Worm (Caenorhabditis elegans): Measurements from ENCODE around the gene F19G12.9.
A peak's percentile ranks its signal among the peaks of the same experiment; 100 is the strongest.

F19G12.9 gene

DNA sequence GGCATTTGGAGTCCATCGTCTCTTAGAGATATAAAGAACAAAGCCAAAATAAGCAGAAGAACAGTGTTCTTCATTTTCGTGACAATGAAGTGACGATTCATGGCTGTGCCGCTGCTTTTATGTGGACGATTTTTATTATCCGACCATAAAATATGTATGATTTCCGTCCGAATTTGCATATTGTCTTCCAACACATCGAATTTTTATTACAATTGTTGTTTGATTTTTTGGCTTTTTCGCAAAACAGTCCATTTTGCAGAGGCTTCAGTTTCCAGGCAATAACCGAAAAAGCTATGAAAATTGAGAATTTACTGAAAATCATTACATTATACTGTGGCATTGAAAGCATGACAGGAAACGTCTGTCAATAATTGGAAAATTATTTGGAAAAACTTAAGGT lies 34.5 kb upstream of the F19G12.9 start, which contains the start of gene F56C3.8:
TSS of gene F56C3.8 (minus strand) at position 101 of the 400 bp plus-strand sequence.
- TF ChIP-seq mbf-1 (tag; optimal IDR thresholded peaks at IDR 0.05) = no peak
- TF ChIP-seq aly-2 (tag; optimal IDR thresholded peaks at IDR 0.05) = no peak
- TF ChIP-seq sma-3 (GFP tag; optimal IDR thresholded peaks at IDR 0.05) = no peak
- TF ChIP-seq lin-11 (tag; optimal IDR thresholded peaks at IDR 0.05) = no peak
- no peak for TF ChIP-seq mdl-1 (tag; optimal IDR thresholded peaks at IDR 0.05)
- TF ChIP-seq nhr-11 (tag; optimal IDR thresholded peaks at IDR 0.05) = no peak
- TF ChIP-seq R02D3.7 (tag; optimal IDR thresholded peaks at IDR 0.05) = no peak
- no peak for TF ChIP-seq nhr-77 (tag; optimal IDR thresholded peaks at IDR 0.05)
- TF ChIP-seq peb-1 (tag; optimal IDR thresholded peaks at IDR 0.05) = no peak
- no peak for TF ChIP-seq ztf-1 (GFP tag; conservative IDR thresholded peaks at IDR 0.05)
- TF ChIP-seq ceh-16 (tag; optimal IDR thresholded peaks at IDR 0.05) = no peak
- no peak for TF ChIP-seq blmp-1 (tag; optimal IDR thresholded peaks at IDR 0.05; ENCODE audit: insufficient read depth)

DNA sequence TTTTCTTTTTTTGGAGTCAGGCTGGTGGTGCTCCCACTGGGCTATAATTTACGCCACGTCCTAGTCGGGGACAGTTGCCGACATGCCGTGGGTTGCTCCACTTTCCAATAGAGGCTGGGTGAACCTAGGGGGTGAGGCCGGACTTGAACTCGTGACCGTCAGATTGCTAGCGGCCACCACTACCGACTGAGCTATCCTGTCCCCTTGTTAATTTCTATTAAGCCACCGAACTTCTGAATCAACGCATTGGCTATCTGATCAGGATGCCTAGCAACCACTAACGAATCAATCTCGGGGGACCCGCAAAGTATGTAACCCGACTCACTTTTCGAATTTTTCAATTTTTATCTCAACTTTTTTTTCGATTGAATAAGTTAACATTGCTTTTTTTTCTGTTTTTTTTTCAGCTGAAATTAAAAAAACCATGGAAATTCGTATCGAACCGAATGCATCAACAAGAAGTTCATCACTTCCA lies 32.1 kb upstream of the F19G12.9 start, which contains the start of gene F56C3.1:
TSS of gene F56C3.1 (plus strand) at position 425 of the 475 bp plus-strand sequence.
- TF ChIP-seq dmd-4 (tag; optimal IDR thresholded peaks at IDR 0.05) (no peak), mdl-1 (tag; optimal IDR thresholded peaks at IDR 0.05) (no peak)

DNA sequence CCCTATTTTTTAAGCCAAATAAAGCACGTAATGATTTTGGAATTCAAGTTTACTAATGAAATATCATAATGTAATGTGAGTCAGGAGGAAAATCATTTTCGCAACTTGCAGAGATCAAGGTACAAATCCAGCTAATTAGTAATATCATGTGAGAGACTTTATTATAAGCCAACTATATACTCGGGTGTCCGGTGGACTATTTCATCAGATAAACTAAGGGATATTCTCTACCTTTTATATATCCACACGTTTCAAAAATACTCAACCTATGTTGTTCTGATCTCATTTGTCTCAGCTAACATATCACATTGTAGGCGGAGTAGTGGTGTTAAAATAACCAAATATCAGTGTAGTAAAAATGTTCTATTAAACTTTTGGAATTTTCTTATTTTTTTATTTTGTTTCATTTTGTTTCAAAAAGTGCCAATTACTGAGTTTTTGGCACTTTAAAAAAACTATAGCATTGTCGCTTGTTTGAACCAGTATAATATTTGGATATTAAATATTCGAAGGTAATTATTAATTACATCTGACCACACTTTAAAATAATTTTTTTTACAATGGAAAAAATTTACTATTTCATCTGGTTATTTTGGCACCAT lies 29.5 kb upstream of the F19G12.9 start:
- peak; percentile 66 for TF ChIP-seq mab-5 (tag; optimal IDR thresholded peaks at IDR 0.05)
- TF ChIP-seq F13H6.1 (tag; optimal IDR thresholded peaks at IDR 0.05) = peak; percentile 85
- peak; percentile 66 for TF ChIP-seq nhr-12 (tag; optimal IDR thresholded peaks at IDR 0.05)
- peak; percentile 92 for TF ChIP-seq nhr-237 (tag; optimal IDR thresholded peaks at IDR 0.05)
- TF ChIP-seq ceh-16 (tag; optimal IDR thresholded peaks at IDR 0.05) = peak; percentile 80
- no peak for TF ChIP-seq ama-1 (optimal IDR thresholded peaks at IDR 0.05)
- TF ChIP-seq ztf-1 (GFP tag; conservative IDR thresholded peaks at IDR 0.05) = no peak
- peak; percentile 95 for TF ChIP-seq nhr-6 (tag; optimal IDR thresholded peaks at IDR 0.05)
- no peak for TF ChIP-seq peb-1 (tag; optimal IDR thresholded peaks at IDR 0.05)
- peak; percentile 91 for TF ChIP-seq skn-1 (tag; optimal IDR thresholded peaks at IDR 0.05)
- peak; percentile 87 for TF ChIP-seq gmeb-1 (tag; optimal IDR thresholded peaks at IDR 0.05)
- TF ChIP-seq nhr-25 (tag; optimal IDR thresholded peaks at IDR 0.05) = peak; percentile 95
- peak; percentile 46 for TF ChIP-seq ZK546.5 (tag; optimal IDR thresholded peaks at IDR 0.05)
- TF ChIP-seq aly-2 (tag; optimal IDR thresholded peaks at IDR 0.05) = peak; percentile 59
- peak; percentile 87 for TF ChIP-seq nhr-77 (tag; optimal IDR thresholded peaks at IDR 0.05)
- peak; percentile 34 for TF ChIP-seq snpc-4 (tag; optimal IDR thresholded peaks at IDR 0.05)
- peak; percentile 38 for TF ChIP-seq nhr-11 (tag; optimal IDR thresholded peaks at IDR 0.05)
- TF ChIP-seq elt-3 (tag; optimal IDR thresholded peaks at IDR 0.05) = no peak
- peak; percentile 96 for TF ChIP-seq crh-2 (tag; optimal IDR thresholded peaks at IDR 0.05)
- TF ChIP-seq lsy-2 (tag; optimal IDR thresholded peaks at IDR 0.05) = peak; percentile 83 to 93
- TF ChIP-seq R02D3.7 (tag; optimal IDR thresholded peaks at IDR 0.05) = peak; percentile 45
- no peak for TF ChIP-seq ztf-11 (tag; optimal IDR thresholded peaks at IDR 0.05)
- peak; percentile 93 for TF ChIP-seq lin-13 (GFP tag; optimal IDR thresholded peaks at IDR 0.05)
- TF ChIP-seq sma-3 (GFP tag; optimal IDR thresholded peaks at IDR 0.05) = peak; percentile 94
- TF ChIP-seq fos-1 (tag; optimal IDR thresholded peaks at IDR 0.05) = peak; percentile 96
- peak; percentile 89 for TF ChIP-seq sma-9 (GFP tag; optimal IDR thresholded peaks at IDR 0.05)
- TF ChIP-seq sma-9 (tag; optimal IDR thresholded peaks at IDR 0.05) = no peak
- peak; percentile 59 for TF ChIP-seq zag-1 (tag; optimal IDR thresholded peaks at IDR 0.05)
- TF ChIP-seq alr-1 (tag; optimal IDR thresholded peaks at IDR 0.05) = no peak
- TF ChIP-seq nhr-21 (tag; optimal IDR thresholded peaks at IDR 0.05) = peak; percentile 99
- peak; percentile 88 for TF ChIP-seq ztf-4 (tag; optimal IDR thresholded peaks at IDR 0.05)
- TF ChIP-seq lin-39 (tag; optimal IDR thresholded peaks at IDR 0.05) = no peak
- peak; percentile 87 for TF ChIP-seq ceh-82 (tag; optimal IDR thresholded peaks at IDR 0.05)
- no peak for TF ChIP-seq elt-1 (tag; optimal IDR thresholded peaks at IDR 0.05)
- TF ChIP-seq nhr-10 (tag; optimal IDR thresholded peaks at IDR 0.05) = peak; percentile 85
- TF ChIP-seq sem-4 (tag; optimal IDR thresholded peaks at IDR 0.05) = peak; percentile 94
- peak; percentile 62 for TF ChIP-seq mbf-1 (tag; optimal IDR thresholded peaks at IDR 0.05)
- peak; percentile 84 for TF ChIP-seq C34F6.9 (tag; optimal IDR thresholded peaks at IDR 0.05)
- TF ChIP-seq egl-27 (tag; optimal IDR thresholded peaks at IDR 0.05) = peak; percentile 93
- TF ChIP-seq lin-11 (tag; optimal IDR thresholded peaks at IDR 0.05) = no peak
- TF ChIP-seq unc-39 (tag; optimal IDR thresholded peaks at IDR 0.05) = no peak
- TF ChIP-seq Y55F3AM.14 (GFP tag; optimal IDR thresholded peaks at IDR 0.05) = peak; percentile 74
- TF ChIP-seq dmd-4 (tag; optimal IDR thresholded peaks at IDR 0.05) = peak; percentile 73
- no peak for TF ChIP-seq blmp-1 (tag; optimal IDR thresholded peaks at IDR 0.05; ENCODE audit: insufficient read depth)
- TF ChIP-seq nhr-23 (tag; optimal IDR thresholded peaks at IDR 0.05) = no peak
- no peak for TF ChIP-seq unc-62 (GFP tag; optimal IDR thresholded peaks at IDR 0.05)
- TF ChIP-seq nhr-129 (tag; optimal IDR thresholded peaks at IDR 0.05) = peak; percentile 96

Measured in whole organism, L2 larva.